Fruit fly (Drosophila melanogaster): ENCODE measurements around the gene Ppi1.

The Ppi1 gene

dm6 chr3R:30092700-30093044 lies 36.2 kb downstream of the Ppi1 start:
- no peak for TF ChIP-seq sage (GFP tag; optimal IDR thresholded peaks at IDR 0.05)
- no peak for TF ChIP-seq Vsx2 (GFP tag; optimal IDR thresholded peaks at IDR 0.05; ENCODE audit: partially characterized antibody)
- TF ChIP-seq Dif (GFP tag; optimal IDR thresholded peaks at IDR 0.05; ENCODE audit: partially characterized antibody) = no peak
- no peak for TF ChIP-seq N (GFP tag; optimal IDR thresholded peaks at IDR 0.05)
- no peak for TF ChIP-seq GATAd (GFP tag; optimal IDR thresholded peaks at IDR 0.05)
- no peak for TF ChIP-seq dsf (GFP tag; optimal IDR thresholded peaks at IDR 0.05; ENCODE audit: borderline replicate concordance)
- TF ChIP-seq jim (GFP tag; optimal IDR thresholded peaks at IDR 0.05) = no peak
- TF ChIP-seq Hnf4 (GFP tag; optimal IDR thresholded peaks at IDR 0.05) = no peak
- TF ChIP-seq pan (optimal IDR thresholded peaks at IDR 0.05) = no peak
- TF ChIP-seq woc (GFP tag; optimal IDR thresholded peaks at IDR 0.05) = no peak
- peak; percentile 8 for TF ChIP-seq dmrt93B (GFP tag; optimal IDR thresholded peaks at IDR 0.05)
- TF ChIP-seq tai (GFP tag; optimal IDR thresholded peaks at IDR 0.05) = peak; percentile 51
- TF ChIP-seq Myc (optimal IDR thresholded peaks at IDR 0.05) = no peak
- TF ChIP-seq psq (GFP tag; optimal IDR thresholded peaks at IDR 0.05) = peak; percentile 21
- TF ChIP-seq dl (GFP tag; optimal IDR thresholded peaks at IDR 0.05; ENCODE audit: insufficient read depth in 1 of 2, partially characterized antibody in 2 of 2) = no peak
- TF ChIP-seq Hr83 (GFP tag; optimal IDR thresholded peaks at IDR 0.05; ENCODE audit: poor library complexity, severe bottlenecking) = no peak
- TF ChIP-seq OdsH (GFP tag; optimal IDR thresholded peaks at IDR 0.05) = peak; percentile 34
- no peak for TF ChIP-seq Mio (GFP tag; optimal IDR thresholded peaks at IDR 0.05)
- TF ChIP-seq rgr (GFP tag; optimal IDR thresholded peaks at IDR 0.05) = peak; percentile 61
- TF ChIP-seq Rel (GFP tag; optimal IDR thresholded peaks at IDR 0.05) = no peak
- TF ChIP-seq Rel (tag; optimal IDR thresholded peaks at IDR 0.05) = no peak
- TF ChIP-seq Jra (GFP tag; optimal IDR thresholded peaks at IDR 0.05) = no peak
- TF ChIP-seq fru (GFP tag; optimal IDR thresholded peaks at IDR 0.05) = peak; percentile 45
- TF ChIP-seq br (GFP tag; optimal IDR thresholded peaks at IDR 0.05) = peak; percentile 42
- no peak for TF ChIP-seq Dfd (GFP tag; optimal IDR thresholded peaks at IDR 0.05)
- TF ChIP-seq h (GFP tag; optimal IDR thresholded peaks at IDR 0.05) = peak; percentile 77
- peak; percentile 8 for TF ChIP-seq brk (GFP tag; optimal IDR thresholded peaks at IDR 0.05)
- peak in 1 of 2 experiments; percentile 61 for TF ChIP-seq foxo (GFP tag; optimal IDR thresholded peaks at IDR 0.05)
- TF ChIP-seq Sp1 (GFP tag; optimal IDR thresholded peaks at IDR 0.05) = peak; percentile 2
- no peak for TF ChIP-seq Abd-B (GFP tag; optimal IDR thresholded peaks at IDR 0.05)
- TF ChIP-seq CG32264 (GFP tag; optimal IDR thresholded peaks at IDR 0.05) = no peak
- no peak for TF ChIP-seq Hr78 (GFP tag; optimal IDR thresholded peaks at IDR 0.05)
- no peak for TF ChIP-seq lola (GFP tag; optimal IDR thresholded peaks at IDR 0.05)
- no peak for TF ChIP-seq usp (GFP tag; optimal IDR thresholded peaks at IDR 0.05)
- TF ChIP-seq ey (GFP tag; optimal IDR thresholded peaks at IDR 0.05) = peak; percentile 41
- peak; percentile 41 for TF ChIP-seq HLH106 (tag; optimal IDR thresholded peaks at IDR 0.05)
- TF ChIP-seq sv (GFP tag; optimal IDR thresholded peaks at IDR 0.05) = peak; percentile 60

- TF ChIP-seq lola (GFP tag; optimal IDR thresholded peaks at IDR 0.05) (no peak), dmrt93B (GFP tag; optimal IDR thresholded peaks at IDR 0.05) (no peak), Vsx2 (GFP tag; optimal IDR thresholded peaks at IDR 0.05; ENCODE audit: partially characterized antibody) (no peak), HLH106 (tag; optimal IDR thresholded peaks at IDR 0.05) (no peak), Jra (GFP tag; optimal IDR thresholded peaks at IDR 0.05) (no peak), dsf (GFP tag; optimal IDR thresholded peaks at IDR 0.05; ENCODE audit: borderline replicate concordance) (no peak), Hr78 (GFP tag; optimal IDR thresholded peaks at IDR 0.05) (no peak)
These were observed 36.9 kb downstream of the Ppi1 start for dm6 chr3R:30091795-30092699.

Data from whole organism, wandering third instar larva.